Worm (Caenorhabditis elegans) whole organism, midembryonic: ENCODE results near the gene D1054.3.

Source experiments
- T22C8.4 ChIP-seq: fragments of 200-800 bp; sonication (Bioruptor generic); IDR thresholded peaks from 2 replicates; pipeline ENCODE4 v1.3.6; 2022; ENCODE audit warnings: missing genetic modification characterization, missing compliant biosample characterization
- tab-1 ChIP-seq: fragments of 200-800 bp; sonication (Bioruptor generic); IDR thresholded peaks from 2 replicates; pipeline ENCODE4 v1.3.6; 2022; ENCODE audit warnings: missing genetic modification characterization, missing compliant biosample characterization

ce11 chrV:10758658-10759057, 12.6 kb upstream of the D1054.3 start, which contains the start of gene F28H7.8:
- no peak for TF ChIP-seq tab-1
- TF ChIP-seq T22C8.4 (GFP tag; lab: Robert Waterston, UW), result no peak
